Worm (Caenorhabditis elegans) whole organism, L4/young adult: ENCODE measurements around the gene col-177.

Experiments
- W03F9.2 ChIP-seq: fragments of 150-350 bp; optimal IDR thresholded peaks from 2 replicates; lab custom pipeline; 2014; ENCODE audit warnings: missing biosample characterization, missing genetic modification characterization
- him-1 ChIP-seq: sonication (generic microtip); optimal IDR thresholded peaks from 2 replicates; lab custom pipeline; 2016; ENCODE audit warnings: missing genotype, missing genetic modification reagents, missing genetic modification characterization, missing compliant biosample characterization

ce11 chrX:10999176-10999575 is 2.5 kb downstream of the col-177 start, which contains the start of gene F59F3.6:
- TF ChIP-seq him-1 (tag; lab: Kevin White, UChicago) (no peak), W03F9.2 (no peak)
